Fruit fly (Drosophila melanogaster) whole organism, embryonic: ENCODE measurements around the gene HDAC6.

Experiments
- Atf-2 ChIP-seq: fragments of 200-800 bp; sonication (Bioruptor generic); optimal IDR thresholded peaks from 2 replicates; lab custom pipeline; 2016; ENCODE audit warnings: missing biosample characterization, missing genetic modification characterization
- Bteb2 ChIP-seq: fragments of 200-800 bp; sonication (Bioruptor generic); optimal IDR thresholded peaks from 2 replicates; lab custom pipeline; 2016; ENCODE audit warnings: missing biosample characterization, missing genetic modification characterization
- CG1024 ChIP-seq: fragments of 200-800 bp; sonication (Bioruptor generic); IDR thresholded peaks from 2 replicates; pipeline ENCODE4 v1.3.6; 2022; ENCODE audit warnings: missing biosample characterization, missing genetic modification characterization
- CG10267 ChIP-seq: fragments of 200-800 bp; sonication (Bioruptor generic); optimal IDR thresholded peaks from 2 replicates; lab custom pipeline; 2018; ENCODE audit warnings: missing biosample characterization, mild to moderate bottlenecking, missing genetic modification characterization, moderate library complexity
- CG11695 ChIP-seq: fragments of 200-800 bp; sonication (Bioruptor generic); IDR thresholded peaks from 3 replicates; pipeline ENCODE4 v1.3.6; 2022; ENCODE audit warnings: missing biosample characterization, missing genetic modification characterization
- CG11696 ChIP-seq: fragments of 200-800 bp; sonication (Bioruptor generic); IDR thresholded peaks from 2 replicates; pipeline ENCODE4 v1.3.6; 2022; ENCODE audit warnings: missing biosample characterization, missing genetic modification characterization
- CG13123 ChIP-seq: fragments of 200-800 bp; sonication (Bioruptor generic); optimal IDR thresholded peaks from 2 replicates; lab custom pipeline; 2016; ENCODE audit warnings: missing biosample characterization, missing genetic modification characterization
- CG15011 ChIP-seq: fragments of 200-800 bp; sonication (Bioruptor generic); optimal IDR thresholded peaks from 3 replicates; lab custom pipeline; 2018; ENCODE audit warnings: missing biosample characterization, mild to moderate bottlenecking, missing genetic modification characterization
- CG1832 ChIP-seq: fragments of 200-800 bp; sonication (Bioruptor generic); optimal IDR thresholded peaks from 2 replicates; lab custom pipeline; 2017; ENCODE audit warnings: missing biosample characterization, mild to moderate bottlenecking, missing genetic modification characterization, inconsistent platforms
- CG18599 ChIP-seq: fragments of 200-800 bp; sonication (Bioruptor generic); optimal IDR thresholded peaks from 3 replicates; lab custom pipeline; 2017; ENCODE audit warnings: missing biosample characterization, missing genetic modification characterization, mild to moderate bottlenecking, moderate library complexity, missing genetic modification reagents
- CG2678 ChIP-seq: fragments of 200-800 bp; sonication (Bioruptor generic); optimal IDR thresholded peaks from 3 replicates; lab custom pipeline; 2019; ENCODE audit warnings: missing biosample characterization, mild to moderate bottlenecking, missing genetic modification characterization, moderate library complexity
- CG30020 ChIP-seq: fragments of 200-800 bp; optimal IDR thresholded peaks from 2 replicates; lab custom pipeline; 2019; ENCODE audit warnings: missing biosample characterization, mild to moderate bottlenecking, missing genetic modification characterization, moderate library complexity
- CG32532 ChIP-seq: fragments of 200-800 bp; sonication (Bioruptor generic); IDR thresholded peaks from 2 replicates; pipeline ENCODE4 v1.3.6; 2022; ENCODE audit warnings: missing biosample characterization, missing genetic modification characterization
- CG6683 ChIP-seq: fragments of 200-800 bp; sonication (Bioruptor generic); optimal IDR thresholded peaks from 2 replicates; lab custom pipeline; 2017; ENCODE audit warnings: missing biosample characterization, mild to moderate bottlenecking, missing genetic modification characterization, missing genetic modification reagents
- CG8765 ChIP-seq: fragments of 200-800 bp; sonication (Bioruptor generic); IDR thresholded peaks from 2 replicates; pipeline ENCODE4 v1.3.6; 2022; ENCODE audit warnings: missing biosample characterization, missing genetic modification characterization
- CHES-1-like ChIP-seq: fragments of 200-800 bp; sonication (Bioruptor generic); optimal IDR thresholded peaks from 2 replicates; lab custom pipeline; 2016; ENCODE audit warnings: missing biosample characterization, missing genetic modification characterization
- CoRest ChIP-seq: fragments of 200-800 bp; sonication (Bioruptor generic); optimal IDR thresholded peaks from 3 replicates; lab custom pipeline; 2018; ENCODE audit warnings: missing biosample characterization, mild to moderate bottlenecking, missing genetic modification characterization, moderate library complexity
- D19A ChIP-seq: fragments of 200-800 bp; optimal IDR thresholded peaks from 3 replicates; lab custom pipeline; 2019; ENCODE audit warnings: missing biosample characterization, mild to moderate bottlenecking, missing genetic modification characterization, moderate library complexity
- Doc2 ChIP-seq: fragments of 200-800 bp; sonication (Bioruptor generic); IDR thresholded peaks from 2 replicates; pipeline ENCODE4 v1.3.6; 2022; ENCODE audit warnings: missing biosample characterization, missing genetic modification characterization
- Ets65A ChIP-seq: fragments of 200-800 bp; sonication (Bioruptor generic); peaks from one replicate; lab custom pipeline; 2016; ENCODE audit warnings: missing biosample characterization, missing genetic modification characterization
- Ets97D ChIP-seq: fragments of 200-800 bp; sonication (Bioruptor generic); optimal IDR thresholded peaks from 3 replicates; lab custom pipeline; 2016; ENCODE audit warnings: missing biosample characterization, missing genetic modification characterization
- Lim3 ChIP-seq: fragments of 200-800 bp; sonication (Bioruptor generic); IDR thresholded peaks from 2 replicates; pipeline ENCODE4 v1.3.6; 2022; ENCODE audit warnings: missing biosample characterization, missing genetic modification characterization
- MBD-R2 ChIP-seq: fragments of 200-800 bp; sonication (Bioruptor generic); IDR thresholded peaks from 2 replicates; pipeline ENCODE4 v1.3.6; 2022; ENCODE audit warnings: missing biosample characterization, missing genetic modification characterization
- Oaz ChIP-seq: fragments of 200-800 bp; sonication (Bioruptor generic); IDR thresholded peaks from 2 replicates; pipeline ENCODE4 v1.3.6; 2022; ENCODE audit warnings: missing biosample characterization, missing genetic modification characterization
- Rfx ChIP-seq: fragments of 200-800 bp; sonication (Bioruptor generic); IDR thresholded peaks from 2 replicates; pipeline ENCODE4 v1.3.6; 2022; ENCODE audit warnings: missing biosample characterization, missing genetic modification characterization
- Sry-δ ChIP-seq: fragments of 200-800 bp; sonication (Bioruptor generic); optimal IDR thresholded peaks from 2 replicates; lab custom pipeline; 2016; ENCODE audit warnings: missing biosample characterization, missing genetic modification characterization
- TFAM ChIP-seq: fragments of 200-800 bp; sonication (Bioruptor generic); optimal IDR thresholded peaks from 2 replicates; lab custom pipeline; 2017; ENCODE audit warnings: missing biosample characterization, missing genetic modification characterization, inconsistent platforms
- Trl ChIP-seq, 3 experiments: fragments of >200 bp in 2 of 3; fragments of 200-800 bp in 1 of 3; sonication (Bioruptor generic) in 1 of 3; optimal IDR thresholded peaks; 2 replicates in 1 of 3; 3 replicates in 2 of 3; lab custom pipeline; 2016 to 2017; ENCODE audit warnings: missing biosample characterization in 1 of 3, missing genetic modification characterization in 1 of 3
- Xrp1 ChIP-seq: fragments of 200-800 bp; sonication (Bioruptor generic); IDR thresholded peaks from 2 replicates; pipeline ENCODE4 v1.3.6; 2022; ENCODE audit warnings: missing biosample characterization, missing genetic modification characterization
- ase ChIP-seq: fragments of 200-800 bp; sonication (Bioruptor generic); IDR thresholded peaks from 3 replicates; pipeline ENCODE4 v1.3.6; 2022; ENCODE audit warnings: missing biosample characterization, missing genetic modification characterization
- bab2 ChIP-seq: fragments of 200-800 bp; sonication (Bioruptor generic); optimal IDR thresholded peaks from 2 replicates; lab custom pipeline; 2016; ENCODE audit warnings: missing biosample characterization, missing genetic modification characterization
- caup ChIP-seq: fragments of 200-800 bp; sonication (Bioruptor generic); optimal IDR thresholded peaks from 3 replicates; lab custom pipeline; 2017; ENCODE audit warnings: missing biosample characterization, mild to moderate bottlenecking, missing genetic modification characterization, moderate library complexity; ENCODE audit not compliant: severe bottlenecking
- crol ChIP-seq: fragments of 200-800 bp; sonication (Bioruptor generic); IDR thresholded peaks from 2 replicates; pipeline ENCODE4 v1.3.6; 2022; ENCODE audit warnings: missing biosample characterization, missing genetic modification characterization
- dati ChIP-seq: fragments of 200-800 bp; sonication (Bioruptor generic); IDR thresholded peaks from 2 replicates; pipeline ENCODE4 v1.3.6; 2022; ENCODE audit warnings: missing biosample characterization, missing genetic modification characterization
- ems ChIP-seq: fragments of 200-800 bp; sonication (Bioruptor generic); optimal IDR thresholded peaks from 3 replicates; lab custom pipeline; 2016; ENCODE audit warnings: missing biosample characterization, missing genetic modification characterization
- fd3F ChIP-seq: fragments of 200-800 bp; sonication (Bioruptor generic); optimal IDR thresholded peaks from 2 replicates; lab custom pipeline; 2018; ENCODE audit warnings: missing biosample characterization, mild to moderate bottlenecking, missing genetic modification characterization, moderate library complexity
- fd96Cb ChIP-seq: fragments of 200-800 bp; sonication (Bioruptor generic); optimal IDR thresholded peaks from 2 replicates; lab custom pipeline; 2018; ENCODE audit warnings: missing biosample characterization, mild to moderate bottlenecking, missing genetic modification characterization, moderate library complexity
- ham ChIP-seq: fragments of 200-800 bp; sonication (Bioruptor generic); IDR thresholded peaks from 2 replicates; pipeline ENCODE4 v1.3.6; 2022; ENCODE audit warnings: missing biosample characterization, missing genetic modification characterization
- org-1 ChIP-seq: fragments of 200-800 bp; sonication (Bioruptor generic); optimal IDR thresholded peaks from 2 replicates; lab custom pipeline; 2017; ENCODE audit warnings: missing biosample characterization, missing genetic modification characterization
- repo ChIP-seq: fragments of 200-800 bp; sonication (Bioruptor generic); optimal IDR thresholded peaks from 2 replicates; lab custom pipeline; 2016; ENCODE audit warnings: missing biosample characterization, missing genetic modification characterization
- schlank ChIP-seq: fragments of 200-800 bp; sonication (Bioruptor generic); optimal IDR thresholded peaks from 2 replicates; lab custom pipeline; 2018; ENCODE audit warnings: missing biosample characterization, mild to moderate bottlenecking, missing genetic modification characterization
- sr ChIP-seq: fragments of 200-800 bp; sonication (Bioruptor generic); IDR thresholded peaks from 3 replicates; pipeline ENCODE4 v1.3.6; 2022; ENCODE audit warnings: missing biosample characterization, missing genetic modification characterization
- stc ChIP-seq: fragments of 200-800 bp; sonication (Bioruptor generic); IDR thresholded peaks from 2 replicates; pipeline ENCODE4 v1.3.6; 2022; ENCODE audit warnings: missing biosample characterization, missing genetic modification characterization
- stwl ChIP-seq: fragments of 200-800 bp; sonication (Bioruptor generic); optimal IDR thresholded peaks from 3 replicates; lab custom pipeline; 2018; ENCODE audit warnings: missing biosample characterization, mild to moderate bottlenecking, missing genetic modification characterization, moderate library complexity
- unc-4 ChIP-seq: fragments of 200-800 bp; sonication (Bioruptor generic); IDR thresholded peaks from 2 replicates; pipeline ENCODE4 v1.3.6; 2022; ENCODE audit warnings: missing biosample characterization, missing genetic modification characterization; ENCODE audit not compliant: partially characterized antibody
- unpg ChIP-seq: fragments of 200-800 bp; sonication (Bioruptor generic); optimal IDR thresholded peaks from 3 replicates; lab custom pipeline; 2018; ENCODE audit warnings: missing biosample characterization, mild to moderate bottlenecking, missing genetic modification characterization, moderate library complexity
- zfh1 ChIP-seq: fragments of 200-800 bp; sonication (Bioruptor generic); IDR thresholded peaks from 3 replicates; pipeline ENCODE4 v1.3.6; 2022; ENCODE audit warnings: missing biosample characterization, missing genetic modification characterization

The HDAC6 gene

dm6 chrX:15328148-15328718 lies 4.9 kb upstream of the HDAC6 start, which contains the start of gene dah (continued):
- TF ChIP-seq Bteb2 (GFP tag; lab: Kevin White, UChicago) (no peak), Ets97D (GFP tag; lab: Kevin White, UChicago) (peak; percentile 57), org-1 (GFP tag; lab: Kevin White, UChicago) (no peak), ase (GFP tag; lab: Robert Waterston, UW) (no peak), caup (GFP tag; lab: Kevin White, UChicago) (no peak), D19A (tag; lab: Kevin White, UChicago) (no peak), crol (no peak)

dm6 chrX:15334999-15335398 lies 1.9 kb downstream of the HDAC6 start:
- TF ChIP-seq crol: 0 out of 2 replicates have a peak, but pooled peaks have one; percentile 22
- 0 out of 2 replicates have a peak, but pooled peaks have one; percentile 8 for TF ChIP-seq MBD-R2
- peak; percentile 12 for TF ChIP-seq Ets65A (GFP tag; lab: Kevin White, UChicago)
- TF ChIP-seq CoRest (tag; lab: Kevin White, UChicago): no peak
- TF ChIP-seq, all 482 proteins: peak for 3

DNA sequence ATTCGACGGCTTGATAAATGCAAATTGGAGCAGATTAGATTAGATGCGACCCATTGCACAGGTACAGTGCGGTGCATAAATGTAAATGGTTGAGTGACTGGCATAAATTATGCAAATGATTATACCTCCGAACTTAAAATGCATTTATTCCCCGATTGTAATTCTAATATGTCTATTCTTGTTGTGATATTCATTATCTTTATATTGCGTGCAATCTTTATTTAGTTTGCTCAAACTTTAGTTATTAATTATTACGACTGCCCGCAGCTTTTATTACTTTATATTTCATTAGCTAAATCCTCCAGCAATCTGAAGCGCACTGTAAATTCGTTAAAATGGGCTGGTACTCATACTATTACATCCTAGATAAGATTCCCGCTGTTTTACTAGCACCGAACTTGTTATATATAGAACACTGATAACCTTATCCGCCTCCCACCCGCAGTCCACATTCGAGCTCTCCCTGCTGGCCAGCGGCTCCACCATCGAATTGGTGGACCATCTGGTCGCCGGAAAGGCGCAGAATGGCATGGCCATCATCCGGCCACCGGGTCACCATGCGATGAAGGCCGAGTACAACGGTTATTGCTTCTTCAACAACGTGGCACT lies 2.8 kb downstream of the HDAC6 start:
- TF ChIP-seq Xrp1 (GFP tag; lab: Robert Waterston, UW) (no peak), schlank (tag; lab: Kevin White, UChicago) (no peak), fd3F (GFP tag; lab: Kevin White, UChicago) (no peak), ham (GFP tag; lab: Robert Waterston, UW) (no peak), TFAM (GFP tag; lab: Kevin White, UChicago) (no peak), CG6683 (GFP tag; lab: Kevin White, UChicago) (no peak), CG11695 (GFP tag; lab: Robert Waterston, UW) (peak; percentile 67; the same call in 2 of the 3 replicates), Lim3 (GFP tag; lab: Robert Waterston, UW) (no peak), CG11696 (GFP tag; lab: Robert Waterston, UW) (no peak), bab2 (GFP tag; lab: Kevin White, UChicago) (no peak), sr (GFP tag; lab: Robert Waterston, UW) (no peak), ems (GFP tag; lab: Kevin White, UChicago) (no peak), Doc2 (GFP tag; lab: Robert Waterston, UW) (no peak), CG32532 (no peak), CG1024 (GFP tag; lab: Robert Waterston, UW) (no peak), stwl (tag; lab: Kevin White, UChicago) (no peak), CG10267 (tag; lab: Kevin White, UChicago) (no peak), unc-4 (GFP tag; lab: Robert Waterston, UW) (no peak), Bteb2 (GFP tag; lab: Kevin White, UChicago) (no peak), stc (no peak), CG8765 (GFP tag; lab: Robert Waterston, UW) (no peak), dati (GFP tag; lab: Robert Waterston, UW) (no peak), unpg (GFP tag; lab: Kevin White, UChicago) (no peak), CG18599 (peak; percentile 10), fd96Cb (tag; lab: Kevin White, UChicago) (no peak), Trl (optimal IDR thresholded peaks at IDR 0.05; lab: Kevin White, UChicago) (no peak), Trl (GFP tag; optimal IDR thresholded peaks at IDR 0.05; lab: Kevin White, UChicago) (no peak), Atf-2 (GFP tag; lab: Kevin White, UChicago) (no peak), CG30020 (no peak), Sry-δ (no peak), Oaz (GFP tag; lab: Robert Waterston, UW) (no peak), CG13123 (GFP tag; lab: Kevin White, UChicago) (no peak), CHES-1-like (GFP tag; lab: Kevin White, UChicago) (no peak), Rfx (GFP tag; lab: Robert Waterston, UW) (no peak), zfh1 (GFP tag; lab: Robert Waterston, UW) (no peak), CG2678 (tag; lab: Kevin White, UChicago) (no peak), CG15011 (no peak), repo (GFP tag; lab: Kevin White, UChicago) (no peak), CG1832 (GFP tag; lab: Kevin White, UChicago) (no peak)
